Fruit fly (Drosophila melanogaster): ENCODE results near the gene CG15130.

Gene CG15130

dm6 chr2L:20425854-20426396 is 1.5 kb upstream of the CG15130 start, which contains the start of gene CG31688 (continued):
- TF ChIP-seq Dref (GFP tag; IDR thresholded peaks at IDR 0.05) = peak; percentile 39

DNA sequence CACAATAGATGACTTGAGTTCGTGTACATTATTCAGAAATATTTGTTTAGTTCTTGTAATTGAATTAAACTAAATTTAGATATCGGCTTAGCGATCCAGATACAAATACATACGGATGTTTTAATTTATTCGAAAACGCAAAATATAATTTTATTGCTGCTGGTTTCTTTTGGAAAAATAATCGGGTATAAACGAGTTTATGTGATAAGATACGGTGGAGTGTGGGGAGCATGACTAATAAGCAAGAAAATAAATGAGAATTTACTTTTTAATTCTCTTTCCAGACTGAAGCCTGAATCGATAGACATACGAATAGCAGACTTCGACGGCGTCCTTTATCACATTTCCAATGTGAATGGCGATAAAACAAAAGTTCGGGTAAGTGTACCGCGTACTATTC is 4.4 kb downstream of the CG15130 start:
- TF ChIP-seq oc (tag; optimal IDR thresholded peaks at IDR 0.05) (no peak), exex (tag; optimal IDR thresholded peaks at IDR 0.05) (peak; percentile 56)

- TF ChIP-seq B-H1 (GFP tag; IDR thresholded peaks at IDR 0.05) (peak; percentile 27; the same call in 1 of the 3 replicates), B-H2 (GFP tag; optimal IDR thresholded peaks at IDR 0.05) (no peak), CG32532 (GFP tag; IDR thresholded peaks at IDR 0.05) (peak; percentile 62), CG4707 (GFP tag; optimal IDR thresholded peaks at IDR 0.05) (no peak), CG30020 (tag; optimal IDR thresholded peaks at IDR 0.05) (no peak), CG2120 (GFP tag; optimal IDR thresholded peaks at IDR 0.05) (peak; percentile 59), CG13296 (GFP tag; optimal IDR thresholded peaks at IDR 0.05) (no peak), CG1233 (GFP tag; optimal IDR thresholded peaks at IDR 0.05) (peak; percentile 7), sug (tag; optimal IDR thresholded peaks at IDR 0.05) (peak; percentile 86), NFAT (GFP tag; IDR thresholded peaks at IDR 0.05) (0 out of 2 replicates have a peak, but pooled peaks have one; percentile 23), Xrp1 (GFP tag; IDR thresholded peaks at IDR 0.05) (0 out of 2 replicates have a peak, but pooled peaks have one; percentile 39), crol (GFP tag; IDR thresholded peaks at IDR 0.05) (peak; percentile 87), jing (GFP tag; optimal IDR thresholded peaks at IDR 0.05) (no peak), Fer2 (tag; optimal IDR thresholded peaks at IDR 0.05) (no peak), row (GFP tag; IDR thresholded peaks at IDR 0.05) (peak; percentile 75), Atf6 (GFP tag; IDR thresholded peaks at IDR 0.05) (peak; percentile 24; the same call in 1 of the 2 replicates), ranshi (GFP tag; IDR thresholded peaks at IDR 0.05) (0 out of 2 replicates have a peak, but pooled peaks have one; percentile 15), HLH54F (GFP tag; optimal IDR thresholded peaks at IDR 0.05) (peak; percentile 16), kay (GFP tag; optimal IDR thresholded peaks at IDR 0.05) (peak; percentile 72), hb (GFP tag; IDR thresholded peaks at IDR 0.05; ENCODE audit: partially characterized antibody) (no peak), CG12769 (tag; optimal IDR thresholded peaks at IDR 0.05) (peak; percentile 92), bbx (GFP tag; IDR thresholded peaks at IDR 0.05; ENCODE audit: partially characterized antibody) (no peak), p53 (GFP tag; optimal IDR thresholded peaks at IDR 0.05) (no peak), CG17385 (GFP tag; optimal IDR thresholded peaks at IDR 0.05) (peak; percentile 68), grau (tag; optimal IDR thresholded peaks at IDR 0.05) (peak; percentile 95), mirr (GFP tag; optimal IDR thresholded peaks at IDR 0.05) (no peak), CG4424 (GFP tag; optimal IDR thresholded peaks at IDR 0.05) (peak; percentile 5), Tbp (GFP tag; optimal IDR thresholded peaks at IDR 0.05) (no peak), dysf (GFP tag; IDR thresholded peaks at IDR 0.05) (peak; percentile 21; the same call in 1 of the 3 replicates), CG10543 (GFP tag; optimal IDR thresholded peaks at IDR 0.05) (peak; percentile 57), Awh (GFP tag; IDR thresholded peaks at IDR 0.05) (0 out of 2 replicates have a peak, but pooled peaks have one; percentile 14), Rfx (GFP tag; IDR thresholded peaks at IDR 0.05) (peak; percentile 64), ftz-f1 (GFP tag; optimal IDR thresholded peaks at IDR 0.05) (peak; percentile 84), Sox100B (GFP tag; optimal IDR thresholded peaks at IDR 0.05) (peak; percentile 22), CG2678 (tag; optimal IDR thresholded peaks at IDR 0.05) (no peak), Oli (tag; optimal IDR thresholded peaks at IDR 0.05) (no peak), CG2116 (GFP tag; optimal IDR thresholded peaks at IDR 0.05) (no peak), Hr39 (optimal IDR thresholded peaks at IDR 0.05) (no peak), nom (GFP tag; optimal IDR thresholded peaks at IDR 0.05) (no peak), grn (GFP tag; optimal IDR thresholded peaks at IDR 0.05) (peak; percentile 32), Med (GFP tag) (peak; percentile 82), HmgZ (tag; optimal IDR thresholded peaks at IDR 0.05) (no peak), en (GFP tag; optimal IDR thresholded peaks at IDR 0.05) (no peak)
Measured at dm6 chr2L:20417597-20418286, 6.7 kb downstream of the CG15130 start.

All from whole organism, embryonic.